Worm (Caenorhabditis elegans): Measurements from ENCODE around the gene Y13C8A.1.

The Y13C8A.1 gene

DNA sequence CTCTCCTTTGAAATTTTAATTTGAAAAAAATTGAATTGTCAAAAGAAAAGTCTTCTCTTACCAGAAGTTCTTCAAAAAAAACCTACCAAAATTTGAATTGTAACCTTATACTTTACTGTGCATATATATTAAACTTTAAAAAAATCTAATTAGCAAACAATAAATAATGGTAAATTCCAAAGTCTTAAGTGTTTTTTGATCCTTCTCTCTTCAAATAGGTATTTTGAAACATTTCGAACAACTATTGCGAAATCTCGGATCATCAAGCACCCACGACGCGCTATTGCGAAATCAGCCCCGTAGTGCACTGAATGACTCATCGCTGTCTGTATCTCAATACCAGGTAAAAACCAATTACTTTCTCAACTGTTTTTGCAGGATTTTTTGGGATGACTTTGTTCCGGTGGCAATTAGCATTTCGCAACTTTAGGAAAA, 47.2 kb downstream of the Y13C8A.1 start (continued):
- TF ChIP-seq ztf-3 (GFP tag; optimal IDR thresholded peaks at IDR 0.05), result peak; percentile 9
- no peak for TF ChIP-seq bed-2 (GFP tag; IDR thresholded peaks at IDR 0.05)
- TF ChIP-seq zfh-2 (GFP tag; conservative IDR thresholded peaks at IDR 0.05), result no peak
- TF ChIP-seq ztf-18 (tag; optimal IDR thresholded peaks at IDR 0.05), result no peak
- TF ChIP-seq akir-1 (GFP tag; optimal IDR thresholded peaks at IDR 0.05), result no peak
- no peak for TF ChIP-seq sea-2 (GFP tag; IDR thresholded peaks at IDR 0.05)
- TF ChIP-seq Y56A3A.18 (GFP tag; IDR thresholded peaks at IDR 0.05), result peak; percentile 57
- TF ChIP-seq B0261.1 (tag; optimal IDR thresholded peaks at IDR 0.05), result no peak
- TF ChIP-seq ekl-4 (GFP tag; IDR thresholded peaks at IDR 0.05), result peak; percentile 77
- 0 out of 2 replicates have a peak, but pooled peaks have one; percentile 10 for TF ChIP-seq cebp-2 (GFP tag; IDR thresholded peaks at IDR 0.05)
- no peak for TF ChIP-seq nhr-120 (GFP tag; IDR thresholded peaks at IDR 0.05)
- TF ChIP-seq Y79H2A.3 (GFP tag; conservative IDR thresholded peaks at IDR 0.05), result peak; percentile 68
- peak; percentile 86 for TF ChIP-seq pbrm-1 (GFP tag; IDR thresholded peaks at IDR 0.05)
- peak; percentile 39 for TF ChIP-seq mcd-1 (GFP tag; IDR thresholded peaks at IDR 0.05)
- TF ChIP-seq madf-3 (GFP tag; IDR thresholded peaks at IDR 0.05), result peak; percentile 90
- no peak for TF ChIP-seq F37B4.10 (GFP tag; IDR thresholded peaks at IDR 0.05)
- TF ChIP-seq die-1 (tag; optimal IDR thresholded peaks at IDR 0.05), result peak; percentile 27
- TF ChIP-seq B0336.3 (GFP tag; IDR thresholded peaks at IDR 0.05), result peak; percentile 41
- no peak for TF ChIP-seq F22D6.2 (tag; optimal IDR thresholded peaks at IDR 0.05)
- TF ChIP-seq efl-1 (GFP tag; optimal IDR thresholded peaks at IDR 0.05), result no peak
- no peak for TF ChIP-seq T07F8.4 (tag; optimal IDR thresholded peaks at IDR 0.05)
- no peak; the same call in 1 of the 2 replicates for TF ChIP-seq B0019.2 (GFP tag; conservative IDR thresholded peaks at IDR 0.05)
- TF ChIP-seq lin-35 (GFP tag; optimal IDR thresholded peaks at IDR 0.05), result peak in 1 of 3 experiments; percentile 29
- TF ChIP-seq F49E8.2 (tag; optimal IDR thresholded peaks at IDR 0.05; ENCODE audit: insufficient read depth), result no peak
- TF ChIP-seq dpff-1 (tag; optimal IDR thresholded peaks at IDR 0.05), result peak; percentile 72
- TF ChIP-seq lag-1 (GFP tag; IDR thresholded peaks at IDR 0.05), result no peak
- TF ChIP-seq ama-1 (optimal IDR thresholded peaks at IDR 0.05), result peak; percentile 99
- no peak for TF ChIP-seq ama-1 (GFP tag; optimal IDR thresholded peaks at IDR 0.05)
- 0 out of 2 replicates have a peak, but pooled peaks have one; percentile 4 for TF ChIP-seq F33H1.4 (GFP tag; IDR thresholded peaks at IDR 0.05)
- peak; percentile 79 for TF ChIP-seq ceh-27 (GFP tag; optimal IDR thresholded peaks at IDR 0.05)
- TF ChIP-seq nhr-90 (tag; optimal IDR thresholded peaks at IDR 0.05), result peak; percentile 85
- TF ChIP-seq F57C9.4 (tag; optimal IDR thresholded peaks at IDR 0.05), result no peak
- TF ChIP-seq ztf-25 (GFP tag; IDR thresholded peaks at IDR 0.05), result 0 out of 2 replicates have a peak, but pooled peaks have one; percentile 54
- TF ChIP-seq him-1 (tag; optimal IDR thresholded peaks at IDR 0.05), result no peak
- TF ChIP-seq ztf-28 (GFP tag; IDR thresholded peaks at IDR 0.05), result peak; percentile 80; the same call in 1 of the 2 replicates
- TF ChIP-seq F10E7.11 (tag; optimal IDR thresholded peaks at IDR 0.05), result peak; percentile 10
- TF ChIP-seq tbp1 (GFP tag; optimal IDR thresholded peaks at IDR 0.05), result peak; percentile 57
- TF ChIP-seq dox-1 (GFP tag; IDR thresholded peaks at IDR 0.05), result peak; percentile 79
- peak; percentile 74 for TF ChIP-seq athp-1 (tag; optimal IDR thresholded peaks at IDR 0.05)
- no peak for TF ChIP-seq snpc-3.4 (tag; optimal IDR thresholded peaks at IDR 0.05)
- no peak for TF ChIP-seq hlh-12 (tag; optimal IDR thresholded peaks at IDR 0.05)
- peak; percentile 80; the same call in 1 of the 2 replicates for TF ChIP-seq let-526 (GFP tag; IDR thresholded peaks at IDR 0.05)
- TF ChIP-seq K12H6.12 (tag; optimal IDR thresholded peaks at IDR 0.05), result peak; percentile 64
